Worm (Caenorhabditis elegans) whole organism, young adult: Measurements from ENCODE around the gene nhr-235.

Source experiments
- C06A6.2 ChIP-seq: fragments of 200-800 bp; sonication (Bioruptor generic); conservative IDR thresholded peaks from 2 replicates; pipeline ENCODE4 v1.3.6; 2022; ENCODE audit warnings: missing genetic modification characterization, missing compliant biosample characterization
- F10E7.11 ChIP-seq: sonication (generic microtip); optimal IDR thresholded peaks from 2 replicates; lab custom pipeline; 2017; ENCODE audit warnings: mild to moderate bottlenecking, missing genetic modification characterization, moderate library complexity, missing compliant biosample characterization
- F22D6.2 ChIP-seq: sonication (generic microtip); optimal IDR thresholded peaks from 2 replicates; lab custom pipeline; 2016; ENCODE audit warnings: mild to moderate bottlenecking, missing genetic modification characterization, missing compliant biosample characterization
- F55B11.4 ChIP-seq: sonication (generic microtip); optimal IDR thresholded peaks from 2 replicates; lab custom pipeline; 2016; ENCODE audit warnings: missing compliant biosample characterization, missing genetic modification characterization, borderline replicate concordance; ENCODE audit not compliant: insufficient read depth
- F57A8.1 ChIP-seq: fragments of 200-800 bp; sonication (Bioruptor generic); optimal IDR thresholded peaks from 2 replicates; lab custom pipeline; 2018; ENCODE audit warnings: mild to moderate bottlenecking, missing genetic modification characterization, moderate library complexity, missing compliant biosample characterization
- T07F8.4 ChIP-seq: sonication (generic microtip); optimal IDR thresholded peaks from 2 replicates; lab custom pipeline; 2016; ENCODE audit warnings: mild to moderate bottlenecking, missing genetic modification characterization, moderate library complexity, missing compliant biosample characterization
- Y56A3A.18 ChIP-seq: fragments of 200-800 bp; sonication (Bioruptor generic); IDR thresholded peaks from 2 replicates; pipeline ENCODE4 v1.3.6; 2022; ENCODE audit warnings: missing genetic modification reagents, missing genetic modification characterization, missing compliant biosample characterization
- Y79H2A.3 ChIP-seq: fragments of 200-800 bp; sonication (Bioruptor generic); conservative IDR thresholded peaks from 2 replicates; pipeline ENCODE4 v1.3.6; 2022; ENCODE audit warnings: missing genetic modification reagents, missing genetic modification characterization, missing compliant biosample characterization
- Y95B8A.8 ChIP-seq: fragments of 200-800 bp; sonication (Bioruptor generic); IDR thresholded peaks from 2 replicates; pipeline ENCODE4 v1.3.6; 2022; ENCODE audit warnings: missing genetic modification reagents, missing genetic modification characterization, missing compliant biosample characterization
- ZK185.1 ChIP-seq: sonication (generic microtip); optimal IDR thresholded peaks from 2 replicates; lab custom pipeline; 2016; ENCODE audit warnings: mild to moderate bottlenecking, missing genetic modification characterization, missing compliant biosample characterization; ENCODE audit not compliant: poor library complexity, severe bottlenecking
- aptf-2 ChIP-seq: fragments of 200-800 bp; sonication (Bioruptor generic); conservative IDR thresholded peaks from 2 replicates; pipeline ENCODE4 v1.3.6; 2022; ENCODE audit warnings: missing genetic modification reagents, missing genetic modification characterization, missing compliant biosample characterization
- aptf-3 ChIP-seq: fragments of 200-800 bp; sonication (Bioruptor generic); IDR thresholded peaks from 2 replicates; pipeline ENCODE4 v1.3.6; 2022; ENCODE audit warnings: missing genetic modification characterization, missing compliant biosample characterization
- athp-1 ChIP-seq: sonication (generic microtip); optimal IDR thresholded peaks from 2 replicates; lab custom pipeline; 2017; ENCODE audit warnings: mild to moderate bottlenecking, missing genetic modification characterization, missing compliant biosample characterization
- attf-3 ChIP-seq: fragments of 200-800 bp; sonication (Bioruptor generic); conservative IDR thresholded peaks from 2 replicates; pipeline ENCODE4 v1.3.6; 2022; ENCODE audit warnings: missing genetic modification reagents, missing genetic modification characterization, missing compliant biosample characterization
- attf-6 ChIP-seq: fragments of 200-800 bp; sonication (Bioruptor generic); IDR thresholded peaks from 2 replicates; pipeline ENCODE4 v1.3.6; 2022; ENCODE audit warnings: missing genetic modification reagents, missing genetic modification characterization, missing compliant biosample characterization
- cebp-2 ChIP-seq: fragments of 200-800 bp; sonication (Bioruptor generic); IDR thresholded peaks from 2 replicates; pipeline ENCODE4 v1.3.6; 2022; ENCODE audit warnings: missing genetic modification characterization, missing compliant biosample characterization
- chd-7 ChIP-seq: sonication (generic microtip); optimal IDR thresholded peaks from 2 replicates; lab custom pipeline; 2016; ENCODE audit warnings: mild to moderate bottlenecking, missing genetic modification characterization, moderate library complexity, missing compliant biosample characterization
- die-1 ChIP-seq: sonication (generic microtip); optimal IDR thresholded peaks from 2 replicates; lab custom pipeline; 2016; ENCODE audit warnings: missing genotype, mild to moderate bottlenecking, missing genetic modification characterization, missing compliant biosample characterization
- dox-1 ChIP-seq: fragments of 200-800 bp; sonication (Bioruptor generic); IDR thresholded peaks from 2 replicates; pipeline ENCODE4 v1.3.6; 2022; ENCODE audit warnings: missing genetic modification reagents, missing genetic modification characterization, missing compliant biosample characterization
- hmg-20 ChIP-seq: fragments of 200-800 bp; sonication (Bioruptor generic); IDR thresholded peaks from 2 replicates; pipeline ENCODE4 v1.3.6; 2022; ENCODE audit warnings: missing genetic modification reagents, missing genetic modification characterization, missing compliant biosample characterization
- hsf-1 ChIP-seq: fragments of 200-800 bp; sonication (Bioruptor generic); IDR thresholded peaks from 2 replicates; pipeline ENCODE4 v1.3.6; 2022; ENCODE audit warnings: missing genetic modification reagents, missing genetic modification characterization, missing compliant biosample characterization
- lin-26 ChIP-seq: fragments of 200-800 bp; sonication (Bioruptor generic); IDR thresholded peaks from 2 replicates; pipeline ENCODE4 v1.3.6; 2022; ENCODE audit warnings: missing genetic modification reagents, missing genetic modification characterization, missing compliant biosample characterization
- lin-35 ChIP-seq, 3 experiments: fragments of 150-350 bp in 2 of 3; sonication (generic microtip) in 1 of 3; optimal IDR thresholded peaks; 2 replicates each; lab custom pipeline; 2014 to 2018; ENCODE audit warnings: missing biosample characterization in 3 of 3, missing genetic modification characterization in 3 of 3, missing genetic modification reagents in 3 of 3
- lir-1 ChIP-seq: fragments of 200-800 bp; sonication (Bioruptor generic); conservative IDR thresholded peaks from 2 replicates; pipeline ENCODE4 v1.3.6; 2022; ENCODE audit warnings: missing genetic modification reagents, missing genetic modification characterization, missing compliant biosample characterization
- madf-6 ChIP-seq: fragments of 200-800 bp; sonication (Bioruptor generic); IDR thresholded peaks from 2 replicates; pipeline ENCODE4 v1.3.6; 2022; ENCODE audit warnings: missing genetic modification reagents, missing genetic modification characterization, missing compliant biosample characterization
- nhr-90 ChIP-seq: sonication (generic microtip); optimal IDR thresholded peaks from 2 replicates; lab custom pipeline; 2016; ENCODE audit warnings: missing genotype, mild to moderate bottlenecking, missing genetic modification characterization, missing compliant biosample characterization
- snpc-1.3 ChIP-seq: sonication (generic microtip); optimal IDR thresholded peaks from 2 replicates; lab custom pipeline; 2017; ENCODE audit warnings: missing genetic modification characterization, mild to moderate bottlenecking, missing compliant biosample characterization, antibody characterized with exemption, moderate library complexity, missing genotype, missing genetic modification reagents; ENCODE audit not compliant: insufficient read depth
- sptf-2 ChIP-seq: fragments of 200-800 bp; sonication (Bioruptor generic); optimal IDR thresholded peaks from 2 replicates; lab custom pipeline; 2018; ENCODE audit warnings: mild to moderate bottlenecking, missing genetic modification characterization, missing compliant biosample characterization
- tbp1 ChIP-seq: fragments of 200-800 bp; sonication (Bioruptor generic); optimal IDR thresholded peaks from 2 replicates; lab custom pipeline; 2018; ENCODE audit warnings: mild to moderate bottlenecking, missing genetic modification characterization, missing compliant biosample characterization
- zfh-2 ChIP-seq: fragments of 200-800 bp; sonication (Bioruptor generic); conservative IDR thresholded peaks from 2 replicates; pipeline ENCODE4 v1.3.6; 2022; ENCODE audit warnings: missing genetic modification reagents, missing genetic modification characterization, missing compliant biosample characterization
- ztf-18 ChIP-seq: sonication (generic microtip); optimal IDR thresholded peaks from 2 replicates; lab custom pipeline; 2016; ENCODE audit warnings: missing genotype, mild to moderate bottlenecking, missing genetic modification characterization, missing compliant biosample characterization

nhr-235 gene

ce11 chrII:12671892-12672291 lies 31.4 kb downstream of the nhr-235 start (continued):
- TF ChIP-seq madf-6 (GFP tag; lab: Robert Waterston, UW) (peak; percentile 68), F57A8.1 (GFP tag; lab: Kevin White, UChicago) (no peak), lin-35 (GFP tag; optimal IDR thresholded peaks at IDR 0.05; lab: Kevin White, UChicago) (no peak), hmg-20 (GFP tag; lab: Robert Waterston, UW) (no peak)

ce11 chrII:12672512-12672911 lies 32.0 kb downstream of the nhr-235 start:
- TF ChIP-seq nhr-90 (tag; lab: Kevin White, UChicago) (no peak), die-1 (tag; lab: Kevin White, UChicago) (no peak), athp-1 (tag; lab: Kevin White, UChicago) (peak; percentile 29), hmg-20 (GFP tag; lab: Robert Waterston, UW) (no peak), T07F8.4 (tag; lab: Kevin White, UChicago) (no peak), attf-3 (GFP tag; lab: Robert Waterston, UW) (0 out of 2 replicates have a peak, but pooled peaks have one; percentile 11), F22D6.2 (tag; lab: Kevin White, UChicago) (no peak), Y79H2A.3 (GFP tag; lab: Robert Waterston, UW) (0 out of 2 replicates have a peak, but pooled peaks have one; percentile 33), Y95B8A.8 (GFP tag; lab: Robert Waterston, UW) (0 out of 2 replicates have a peak, but pooled peaks have one; percentile 2), tbp1 (GFP tag; lab: Kevin White, UChicago) (peak; percentile 15), C06A6.2 (GFP tag; lab: Robert Waterston, UW) (no peak), Y56A3A.18 (no peak), hsf-1 (no peak), lin-26 (GFP tag; lab: Robert Waterston, UW) (peak; percentile 25; the same call in 1 of the 2 replicates), aptf-2 (GFP tag; lab: Robert Waterston, UW) (no peak), F10E7.11 (tag; lab: Kevin White, UChicago) (no peak)

ce11 chrII:12673311-12673710 lies 32.8 kb downstream of the nhr-235 start:
- TF ChIP-seq ztf-18 (tag; lab: Kevin White, UChicago) (no peak), aptf-2 (GFP tag; lab: Robert Waterston, UW) (no peak), zfh-2 (GFP tag; lab: Robert Waterston, UW) (peak; percentile 38; the same call in 1 of the 2 replicates), cebp-2 (0 out of 2 replicates have a peak, but pooled peaks have one; percentile 44)

- TF ChIP-seq lir-1 (GFP tag; lab: Robert Waterston, UW), result no peak
- no peak for TF ChIP-seq snpc-1.3
- TF ChIP-seq aptf-3 (GFP tag; lab: Robert Waterston, UW), result no peak
- no peak for TF ChIP-seq attf-6 (GFP tag; lab: Robert Waterston, UW)
- TF ChIP-seq Y95B8A.8 (GFP tag; lab: Robert Waterston, UW), result no peak
- no peak for TF ChIP-seq dox-1
- no peak for TF ChIP-seq ZK185.1
- TF ChIP-seq chd-7 (tag; lab: Kevin White, UChicago), result no peak
- no peak for TF ChIP-seq sptf-2
- TF ChIP-seq F55B11.4 (tag; lab: Kevin White, UChicago), result no peak
Measured at ce11 chrII:12677710-12677974, 37.2 kb downstream of the nhr-235 start, which contains the start of gene Y38E10A.22. Gene Y38E10A.22 (minus strand): TSS chrII:12677810.
